Worm (Caenorhabditis elegans) whole organism, L4 larva: ENCODE results near the gene C50D2.6.

Experiments used
- F10B5.3 ChIP-seq: sonication (generic microtip); optimal IDR thresholded peaks from 2 replicates; lab custom pipeline; 2016; ENCODE audit warnings: mild to moderate bottlenecking, missing genetic modification characterization, missing compliant biosample characterization
- F37D6.2 ChIP-seq: sonication (generic microtip); optimal IDR thresholded peaks from 2 replicates; lab custom pipeline; 2016; ENCODE audit warnings: mild to moderate bottlenecking, missing genetic modification characterization, missing compliant biosample characterization
- F44E2.7 ChIP-seq: fragments of 200-800 bp; sonication (Bioruptor generic); IDR thresholded peaks from 2 replicates; pipeline ENCODE4 v2.1.2; 2022; ENCODE audit warnings: missing genetic modification characterization, missing compliant biosample characterization
- R02D3.7 ChIP-seq: fragments of 150-350 bp; sonication (generic microtip); optimal IDR thresholded peaks from 3 replicates; lab custom pipeline; 2014; ENCODE audit warnings: missing biosample characterization, missing genetic modification characterization
- T20F7.1 ChIP-seq: fragments of 200-800 bp; sonication (Bioruptor generic); optimal IDR thresholded peaks from 2 replicates; lab custom pipeline; 2018; ENCODE audit warnings: mild to moderate bottlenecking, missing genetic modification characterization, missing compliant biosample characterization
- T26A8.4 ChIP-seq: fragments of 200-800 bp; sonication (Bioruptor generic); IDR thresholded peaks from 2 replicates; pipeline ENCODE4 v1.3.6; 2022; ENCODE audit warnings: missing genetic modification characterization, missing compliant biosample characterization
- Y48G9A.11 ChIP-seq: fragments of 200-800 bp; sonication (Bioruptor generic); IDR thresholded peaks from 2 replicates; pipeline ENCODE4 v1.3.6; 2022; ENCODE audit warnings: missing genetic modification reagents, missing genetic modification characterization, missing compliant biosample characterization
- Y5F2A.4 ChIP-seq: fragments of 200-800 bp; sonication (Bioruptor generic); optimal IDR thresholded peaks from 2 replicates; lab custom pipeline; 2018; ENCODE audit warnings: mild to moderate bottlenecking, missing genetic modification characterization, missing compliant biosample characterization
- aly-2 ChIP-seq: sonication (generic microtip); optimal IDR thresholded peaks from 2 replicates; lab custom pipeline; 2018; ENCODE audit warnings: missing biosample characterization, missing genetic modification characterization
- attf-4 ChIP-seq: sonication (generic microtip); optimal IDR thresholded peaks from 3 replicates; lab custom pipeline; 2017; ENCODE audit warnings: missing biosample characterization, missing genetic modification characterization
- ceh-28 ChIP-seq: fragments of 150-350 bp; optimal IDR thresholded peaks from 2 replicates; lab custom pipeline; 2014; ENCODE audit warnings: missing biosample characterization, missing genetic modification reagents, missing genetic modification characterization
- ceh-32 ChIP-seq: sonication (generic microtip); optimal IDR thresholded peaks from 2 replicates; lab custom pipeline; 2016; ENCODE audit warnings: mild to moderate bottlenecking, missing genetic modification characterization, missing compliant biosample characterization; ENCODE audit not compliant: poor library complexity
- ceh-44 ChIP-seq: fragments of 200-800 bp; sonication (Bioruptor generic); IDR thresholded peaks from 2 replicates; pipeline ENCODE4 v1.3.6; 2022; ENCODE audit warnings: missing genetic modification reagents, missing genetic modification characterization, missing compliant biosample characterization
- ceh-62 ChIP-seq: sonication (generic microtip); optimal IDR thresholded peaks from 2 replicates; lab custom pipeline; 2017; ENCODE audit warnings: missing biosample characterization, missing genetic modification characterization
- ceh-82 ChIP-seq: sonication (generic microtip); optimal IDR thresholded peaks from 2 replicates; lab custom pipeline; 2017; ENCODE audit warnings: missing biosample characterization, missing genetic modification characterization
- daf-12 ChIP-seq: fragments of 150-350 bp; optimal IDR thresholded peaks from 2 replicates; lab custom pipeline; 2014; ENCODE audit warnings: missing biosample characterization, missing genetic modification reagents, missing genetic modification characterization
- daf-16 ChIP-seq, 3 experiments: sonication (generic microtip); optimal IDR thresholded peaks; 2 replicates each; lab custom pipeline; 2016 to 2017; ENCODE audit warnings: missing genetic modification characterization in 3 of 3, missing genetic modification reagents in 3 of 3, mild to moderate bottlenecking in 2 of 3, missing compliant biosample characterization in 2 of 3, missing biosample characterization in 1 of 3, moderate library complexity in 1 of 3
- daf-8 ChIP-seq: fragments of 200-800 bp; sonication (Bioruptor generic); IDR thresholded peaks from 2 replicates; pipeline ENCODE4 v1.3.6; 2022; ENCODE audit warnings: missing genetic modification characterization, missing compliant biosample characterization
- dve-1 ChIP-seq: sonication (generic microtip); optimal IDR thresholded peaks from 2 replicates; lab custom pipeline; 2017; ENCODE audit warnings: antibody characterized with exemption, mild to moderate bottlenecking, missing genetic modification characterization, missing compliant biosample characterization; ENCODE audit not compliant: insufficient read depth
- egl-27 ChIP-seq: sonication (generic microtip); optimal IDR thresholded peaks from 3 replicates; lab custom pipeline; 2017; ENCODE audit warnings: missing biosample characterization, missing genetic modification reagents, missing genetic modification characterization
- fkh-10 ChIP-seq: fragments of 150-350 bp; optimal IDR thresholded peaks from 2 replicates; lab custom pipeline; 2014; ENCODE audit warnings: missing biosample characterization, missing genetic modification reagents, missing genetic modification characterization
- hif-1 ChIP-seq, 2 experiments: sonication (generic microtip); optimal IDR thresholded peaks; 2 replicates each; lab custom pipeline; 2016 to 2017; ENCODE audit warnings: missing compliant biosample characterization in 2 of 2, missing genetic modification characterization in 2 of 2, missing genetic modification reagents in 2 of 2, missing genotype in 2 of 2, mild to moderate bottlenecking in 1 of 2
- hlh-11 ChIP-seq: fragments of 200-800 bp; sonication (Bioruptor generic); optimal IDR thresholded peaks from 2 replicates; lab custom pipeline; 2018; ENCODE audit warnings: mild to moderate bottlenecking, missing genetic modification characterization, missing compliant biosample characterization
- hlh-30 ChIP-seq: sonication (generic microtip); optimal IDR thresholded peaks from 2 replicates; lab custom pipeline; 2017; ENCODE audit warnings: antibody characterized with exemption, mild to moderate bottlenecking, missing genetic modification characterization, missing compliant biosample characterization; ENCODE audit not compliant: insufficient read depth
- hmg-1.1 ChIP-seq: fragments of 200-800 bp; sonication (Bioruptor generic); IDR thresholded peaks from 2 replicates; pipeline ENCODE4 v1.3.6; 2022; ENCODE audit warnings: missing genetic modification reagents, missing genetic modification characterization, missing compliant biosample characterization
- lin-1 ChIP-seq: fragments of 200-800 bp; sonication (Bioruptor generic); IDR thresholded peaks from 2 replicates; pipeline ENCODE4 v1.3.6; 2022; ENCODE audit warnings: missing genetic modification reagents, missing genetic modification characterization, missing compliant biosample characterization
- lin-13 ChIP-seq: fragments of 150-350 bp; optimal IDR thresholded peaks from 2 replicates; lab custom pipeline; 2014; ENCODE audit warnings: missing biosample characterization, missing genetic modification reagents, missing genetic modification characterization
- lin-38 ChIP-seq: fragments of 200-800 bp; sonication (Bioruptor generic); IDR thresholded peaks from 2 replicates; pipeline ENCODE4 v1.3.6; 2022; ENCODE audit warnings: missing genetic modification reagents, missing genetic modification characterization, missing compliant biosample characterization
- lsy-2 ChIP-seq, 2 experiments: fragments of 150-350 bp in 1 of 2; sonication (generic microtip) in 1 of 2; optimal IDR thresholded peaks; 2 replicates each; lab custom pipeline; 2014 to 2017; ENCODE audit warnings: missing biosample characterization in 2 of 2, missing genetic modification characterization in 2 of 2
- madf-9 ChIP-seq: fragments of 200-800 bp; sonication (Bioruptor generic); conservative IDR thresholded peaks from 2 replicates; pipeline ENCODE4 v1.3.6; 2022; ENCODE audit warnings: missing genetic modification reagents, missing genetic modification characterization, missing compliant biosample characterization
- mep-1 ChIP-seq: fragments of 150-350 bp; sonication (generic microtip); optimal IDR thresholded peaks from 3 replicates; lab custom pipeline; 2014; ENCODE audit warnings: missing biosample characterization, missing genetic modification characterization
- nhr-11 ChIP-seq: fragments of 150-350 bp; optimal IDR thresholded peaks from 2 replicates; lab custom pipeline; 2014; ENCODE audit warnings: missing biosample characterization, missing genetic modification characterization
- nhr-111 ChIP-seq: fragments of 200-800 bp; sonication (Bioruptor generic); optimal IDR thresholded peaks from 2 replicates; lab custom pipeline; 2018; ENCODE audit warnings: mild to moderate bottlenecking, missing genetic modification characterization, missing compliant biosample characterization
- nhr-41 ChIP-seq: fragments of 200-800 bp; sonication (Bioruptor generic); IDR thresholded peaks from 2 replicates; pipeline ENCODE4 v1.3.6; 2022; ENCODE audit warnings: missing genetic modification reagents, missing genetic modification characterization, missing compliant biosample characterization
- nhr-6 ChIP-seq: fragments of 150-350 bp; optimal IDR thresholded peaks from 2 replicates; lab custom pipeline; 2014; ENCODE audit warnings: missing biosample characterization, missing genetic modification characterization
- nhr-76 ChIP-seq: fragments of 150-350 bp; optimal IDR thresholded peaks from 2 replicates; lab custom pipeline; 2014; ENCODE audit warnings: missing biosample characterization, missing genetic modification characterization
- rbr-2 ChIP-seq: sonication (generic microtip); optimal IDR thresholded peaks from 2 replicates; lab custom pipeline; 2016; ENCODE audit warnings: missing genotype, missing genetic modification characterization, missing compliant biosample characterization
- saeg-2 ChIP-seq: fragments of 200-800 bp; sonication (Bioruptor generic); IDR thresholded peaks from 2 replicates; pipeline ENCODE4 v1.3.6; 2022; ENCODE audit warnings: missing genetic modification reagents, missing genetic modification characterization, missing compliant biosample characterization
- skn-1 ChIP-seq: fragments of 150-350 bp; optimal IDR thresholded peaks from 2 replicates; lab custom pipeline; 2014; ENCODE audit warnings: missing biosample characterization, missing genetic modification characterization
- snpc-4 ChIP-seq: fragments of 150-350 bp; optimal IDR thresholded peaks from 2 replicates; lab custom pipeline; 2014; ENCODE audit warnings: missing biosample characterization, missing genetic modification characterization
- spr-1 ChIP-seq: sonication (generic microtip); optimal IDR thresholded peaks from 2 replicates; lab custom pipeline; 2016; ENCODE audit warnings: mild to moderate bottlenecking, missing genetic modification characterization, missing compliant biosample characterization
- unc-62 ChIP-seq, 3 experiments: fragments of 150-350 bp in 1 of 3; sonication (generic microtip); optimal IDR thresholded peaks in 2 of 3; peaks in 1 of 3; 1 replicate in 1 of 3; 2 replicates in 2 of 3; lab custom pipeline; 2014 to 2017; ENCODE audit warnings: missing biosample characterization in 3 of 3, missing genetic modification characterization in 3 of 3, missing genetic modification reagents in 3 of 3, missing genotype in 1 of 3
- zip-11 ChIP-seq: fragments of 200-800 bp; sonication (Bioruptor generic); IDR thresholded peaks from 2 replicates; pipeline ENCODE4 v1.3.6; 2022; ENCODE audit warnings: missing genetic modification characterization, missing compliant biosample characterization
- ztf-7 ChIP-seq: fragments of 150-350 bp; optimal IDR thresholded peaks from 2 replicates; lab custom pipeline; 2014; ENCODE audit warnings: missing biosample characterization, missing genetic modification characterization

Gene C50D2.6

ce11 chrII:86794-87193 is 2.6 kb downstream of the C50D2.6 start:
- TF ChIP-seq aly-2 (tag; lab: Kevin White, UChicago) = no peak
- TF ChIP-seq snpc-4 = no peak
- no peak for TF ChIP-seq F44E2.7 (GFP tag; lab: Robert Waterston, UW)
- no peak for TF ChIP-seq ceh-32
- no peak for TF ChIP-seq daf-12 (tag; lab: Kevin White, UChicago)
- no peak for TF ChIP-seq nhr-111 (GFP tag; lab: Kevin White, UChicago)

DNA sequence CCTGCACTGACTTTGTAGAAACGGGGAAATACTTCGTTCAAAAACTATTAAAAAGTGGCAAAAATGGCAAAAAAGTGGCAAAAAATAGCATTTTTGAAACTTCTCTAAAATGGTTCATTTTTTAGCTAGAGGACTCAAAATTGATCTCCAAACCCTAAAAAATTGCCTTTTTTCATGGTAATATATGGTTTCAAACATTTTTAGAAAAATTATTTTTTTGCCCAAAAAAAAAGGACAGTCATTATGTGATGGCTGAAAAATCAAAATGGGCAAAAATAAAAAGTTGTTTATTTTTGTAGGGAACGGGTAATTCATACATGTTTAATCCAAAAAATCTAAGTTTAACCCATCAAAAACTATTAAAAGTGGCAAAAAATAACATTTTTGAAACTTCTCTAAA is 3.7 kb downstream of the C50D2.6 start:
- TF ChIP-seq ceh-62 (tag; lab: Kevin White, UChicago) (no peak), ceh-28 (tag; lab: Kevin White, UChicago) (no peak)

DNA sequence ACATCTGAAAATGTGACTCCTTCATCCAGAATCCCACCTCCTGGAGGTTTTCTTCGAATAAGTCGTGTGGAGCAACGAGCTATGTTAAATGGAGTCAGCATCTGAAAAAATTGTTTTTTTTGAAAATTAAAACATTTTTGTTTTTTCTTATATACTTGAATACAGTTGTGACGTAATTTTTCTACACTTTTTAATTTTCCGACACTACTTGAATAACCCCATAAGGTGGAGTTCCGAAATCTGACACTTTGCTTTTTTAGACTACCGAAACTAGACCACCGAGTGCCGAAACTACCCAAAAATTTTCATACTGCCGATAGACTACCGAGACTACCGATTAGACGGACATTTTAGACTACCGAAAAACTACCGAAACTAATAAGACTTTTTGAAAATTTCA is 7.2 kb downstream of the C50D2.6 start, which contains the start of gene mcat-1:
TSS of gene mcat-1 (minus strand) at position 101 of the 400 bp plus-strand sequence.
- peak in 1 of 2 experiments; percentile 49 for TF ChIP-seq unc-62 (GFP tag; optimal IDR thresholded peaks at IDR 0.05 in 1 of 2; lab: Kevin White, UChicago)
- no peak for TF ChIP-seq unc-62 (tag; optimal IDR thresholded peaks at IDR 0.05; lab: Kevin White, UChicago)
- TF ChIP-seq nhr-6 (tag; lab: Kevin White, UChicago) = no peak

- TF ChIP-seq daf-8 (GFP tag; lab: Robert Waterston, UW) = no peak
- no peak for TF ChIP-seq egl-27 (tag; lab: Kevin White, UChicago)
- TF ChIP-seq lin-13 = no peak
- no peak for TF ChIP-seq ceh-82
- TF ChIP-seq skn-1 (tag; lab: Kevin White, UChicago) = no peak
- no peak for TF ChIP-seq attf-4
- TF ChIP-seq nhr-41 = no peak
- TF ChIP-seq spr-1 (tag; lab: Kevin White, UChicago) = no peak
- TF ChIP-seq lin-1 = no peak
- no peak for TF ChIP-seq T26A8.4
- no peak for TF ChIP-seq nhr-76
- no peak for TF ChIP-seq Y5F2A.4 (GFP tag; lab: Kevin White, UChicago)
- TF ChIP-seq zip-11 = no peak
- no peak for TF ChIP-seq madf-9 (GFP tag; lab: Robert Waterston, UW)
Measured at ce11 chrII:95177-95576, 10.9 kb downstream of the C50D2.6 start, which contains the start of gene C50D2.7. Gene C50D2.7 (minus strand): TSS chrII:95277.

DNA sequence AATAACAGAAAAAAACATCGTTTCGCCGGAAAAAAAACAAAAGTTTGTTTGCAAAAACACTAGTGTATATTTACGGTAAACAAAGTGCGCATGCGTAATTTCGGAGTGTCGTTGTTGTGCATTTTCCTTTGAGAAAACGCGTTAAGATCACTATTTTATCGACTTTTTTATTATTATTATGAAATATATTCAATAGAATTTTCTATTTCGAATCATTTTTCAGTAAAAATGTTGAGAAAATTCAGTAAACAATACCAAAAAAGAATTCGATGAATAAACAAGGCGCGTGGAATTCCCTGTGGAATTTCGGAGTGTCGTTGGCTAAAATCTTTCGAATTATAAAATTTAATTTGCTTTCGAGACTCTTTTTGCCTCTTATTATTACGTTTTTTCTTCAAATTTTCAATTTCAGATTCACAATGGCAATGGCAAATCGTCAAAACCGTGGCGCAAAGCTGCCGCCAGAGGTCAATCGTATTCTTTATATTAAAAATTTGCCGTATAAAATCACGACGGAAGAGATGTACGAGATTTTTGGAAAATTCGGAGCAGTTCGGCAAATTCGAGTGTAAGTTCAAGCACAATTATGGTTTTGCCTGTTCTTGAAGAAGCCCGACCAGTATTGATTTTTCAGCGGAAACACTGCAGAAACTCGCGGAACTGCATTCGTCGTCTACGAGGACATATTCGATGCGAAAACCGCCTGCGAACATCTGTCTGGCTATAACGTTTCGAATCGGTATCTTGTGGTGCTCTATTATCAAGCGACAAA is 13.9 kb downstream of the C50D2.6 start, which contains the start of the genes luc-7L3 and sftb-6:
TSS of gene luc-7L3 (minus strand) at position 36 of the 772 bp plus-strand sequence.
TSS of gene sftb-6 (plus strand) at position 413 of the 772 bp plus-strand sequence.
- TF ChIP-seq hmg-1.1 (GFP tag; lab: Robert Waterston, UW) = peak; percentile 29; the same call in 1 of the 2 replicates
- no peak for TF ChIP-seq ceh-44 (GFP tag; lab: Robert Waterston, UW)
- TF ChIP-seq lsy-2 (tag; optimal IDR thresholded peaks at IDR 0.05; lab: Kevin White, UChicago) = peak in 1 of 2 experiments; percentile 72
- peak; percentile 25 for TF ChIP-seq fkh-10 (GFP tag; lab: Kevin White, UChicago)
- no peak for TF ChIP-seq hlh-11
- TF ChIP-seq mep-1 (tag; lab: Kevin White, UChicago) = peak; percentile 56
- TF ChIP-seq hlh-30 (tag; lab: Kevin White, UChicago) = peak; percentile 21
- TF ChIP-seq hif-1 (tag; optimal IDR thresholded peaks at IDR 0.05; lab: Kevin White, UChicago) = peak in 1 of 2 experiments; percentile 7
- TF ChIP-seq ztf-7 = no peak
- no peak for TF ChIP-seq saeg-2 (GFP tag; lab: Robert Waterston, UW)
- TF ChIP-seq dve-1 = peak; percentile 37
- no peak for TF ChIP-seq nhr-6 (tag; lab: Kevin White, UChicago)
- TF ChIP-seq daf-16 (GFP tag; optimal IDR thresholded peaks at IDR 0.05; lab: Kevin White, UChicago) = no peak
- peak; percentile 72 for TF ChIP-seq daf-16 (tag; optimal IDR thresholded peaks at IDR 0.05; lab: Kevin White, UChicago)
- TF ChIP-seq lin-38 (GFP tag; lab: Robert Waterston, UW) = peak; percentile 26
- TF ChIP-seq R02D3.7 (tag; lab: Kevin White, UChicago) = peak; percentile 83
- no peak for TF ChIP-seq F37D6.2 (tag; lab: Kevin White, UChicago)
- peak; percentile 48 for TF ChIP-seq rbr-2
- no peak for TF ChIP-seq nhr-11 (tag; lab: Kevin White, UChicago)
- TF ChIP-seq Y48G9A.11 (GFP tag; lab: Robert Waterston, UW) = peak; percentile 97
- TF ChIP-seq T20F7.1 (GFP tag; lab: Kevin White, UChicago) = peak; percentile 100
- TF ChIP-seq F10B5.3 (tag; lab: Kevin White, UChicago) = no peak
